Fruit fly (Drosophila melanogaster) Kc167 (cell line): Measurements from ENCODE around the gene tkv.

Source experiments
- Myc ChIP-seq: fragments of >200 bp; optimal IDR thresholded peaks from 2 replicates; lab custom pipeline; 2017; ENCODE audit warnings: missing external identifiers
- h ChIP-seq: fragments of >200 bp; optimal IDR thresholded peaks from 3 replicates; lab custom pipeline; 2018; ENCODE audit warnings: missing external identifiers
- ttk ChIP-seq: sonication (Bioruptor generic); optimal IDR thresholded peaks from 2 replicates; lab custom pipeline; 2017; ENCODE audit warnings: missing external identifiers

- no peak for TF ChIP-seq h (lab: Kevin White, UChicago)
- TF ChIP-seq Myc = no peak
- TF ChIP-seq ttk = no peak
Measured at dm6 chr2L:5231437-5231836, 39.7 kb downstream of the tkv start.
